Fruit fly (Drosophila melanogaster): Measurements from ENCODE around the gene jp.

jp gene

DNA sequence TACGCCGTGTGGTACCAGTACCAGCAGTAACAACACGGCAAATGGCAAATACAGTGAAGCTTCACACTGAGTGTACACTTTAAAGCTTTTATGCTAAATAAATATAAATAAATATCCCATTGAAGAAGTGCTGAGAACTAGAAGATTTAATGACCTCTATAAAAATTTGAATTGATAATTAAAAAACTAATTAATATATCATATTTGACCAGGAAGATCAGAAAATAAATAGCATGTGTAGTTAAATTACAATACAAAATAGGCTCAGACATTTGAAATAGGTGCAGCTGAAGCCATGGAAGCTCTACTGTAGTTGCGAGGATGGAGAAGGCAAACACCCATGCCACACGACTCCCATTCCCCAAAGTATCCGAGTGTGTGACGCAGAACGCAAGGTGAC is 2.0 kb downstream of the jp start (continued):
- TF ChIP-seq CG4404 (GFP tag; IDR thresholded peaks at IDR 0.05) (no peak), unpg (GFP tag; optimal IDR thresholded peaks at IDR 0.05) (peak; percentile 42), CG13775 (GFP tag; optimal IDR thresholded peaks at IDR 0.05) (peak; percentile 13), CG6854 (GFP tag; optimal IDR thresholded peaks at IDR 0.05) (peak; percentile 46), CG17361 (GFP tag; IDR thresholded peaks at IDR 0.05) (peak; percentile 64), CG31388 (GFP tag; optimal IDR thresholded peaks at IDR 0.05) (no peak), dmrt11E (tag; optimal IDR thresholded peaks at IDR 0.05) (no peak), fru (optimal IDR thresholded peaks at IDR 0.05) (no peak), p53 (GFP tag; optimal IDR thresholded peaks at IDR 0.05) (no peak), cg (GFP tag; optimal IDR thresholded peaks at IDR 0.05) (no peak), slbo (GFP tag; IDR thresholded peaks at IDR 0.05) (peak; percentile 35; the same call in 1 of the 2 replicates), cas (GFP tag; IDR thresholded peaks at IDR 0.05) (no peak), Sox102F (GFP tag; optimal IDR thresholded peaks at IDR 0.05) (peak; percentile 68), CG16779 (GFP tag; IDR thresholded peaks at IDR 0.05) (no peak), HLHmδ (GFP tag; optimal IDR thresholded peaks at IDR 0.05) (no peak), Gug (GFP tag; IDR thresholded peaks at IDR 0.05) (0 out of 4 replicates have a peak, but pooled peaks have one; percentile 15), CG11085 (GFP tag; IDR thresholded peaks at IDR 0.05) (no peak), CG8359 (GFP tag; optimal IDR thresholded peaks at IDR 0.05; ENCODE audit: borderline replicate concordance) (no peak), tna (GFP tag; IDR thresholded peaks at IDR 0.05; ENCODE audit: partially characterized antibody) (no peak), CG16863 (GFP tag; optimal IDR thresholded peaks at IDR 0.05) (no peak), cwo (GFP tag; optimal IDR thresholded peaks at IDR 0.05) (peak; percentile 34), CrebB (tag; optimal IDR thresholded peaks at IDR 0.05) (no peak), CG11504 (tag; optimal IDR thresholded peaks at IDR 0.05) (peak; percentile 73), CG1603 (tag; optimal IDR thresholded peaks at IDR 0.05) (no peak), Mad (GFP tag; optimal IDR thresholded peaks at IDR 0.05) (no peak), CG4820 (GFP tag; optimal IDR thresholded peaks at IDR 0.05) (no peak), Deaf1 (tag; optimal IDR thresholded peaks at IDR 0.05) (peak; percentile 18), CG8478 (optimal IDR thresholded peaks at IDR 0.05) (no peak), CG6272 (GFP tag; IDR thresholded peaks at IDR 0.05) (no peak), wdn (GFP tag; IDR thresholded peaks at IDR 0.05) (0 out of 2 replicates have a peak, but pooled peaks have one; percentile 18), bigmax (GFP tag; optimal IDR thresholded peaks at IDR 0.05) (no peak), CG10366 (GFP tag; IDR thresholded peaks at IDR 0.05) (no peak), CG15601 (tag; optimal IDR thresholded peaks at IDR 0.05) (no peak), phol (tag; optimal IDR thresholded peaks at IDR 0.05) (peak; percentile 59), gfzf (GFP tag; optimal IDR thresholded peaks at IDR 0.05) (no peak), kay (GFP tag; optimal IDR thresholded peaks at IDR 0.05) (no peak), lola (GFP tag; optimal IDR thresholded peaks at IDR 0.05) (no peak), CG12299 (tag; optimal IDR thresholded peaks at IDR 0.05) (no peak), Hmr (GFP tag; optimal IDR thresholded peaks at IDR 0.05) (peak; percentile 63), CG10543 (GFP tag; optimal IDR thresholded peaks at IDR 0.05) (peak; percentile 16), CG17912 (GFP tag; optimal IDR thresholded peaks at IDR 0.05) (no peak), CG6654 (GFP tag; optimal IDR thresholded peaks at IDR 0.05) (no peak), B-H1 (GFP tag; IDR thresholded peaks at IDR 0.05) (0 out of 3 replicates have a peak, but pooled peaks have one; percentile 14), Dfd (GFP tag; optimal IDR thresholded peaks at IDR 0.05) (no peak), ro (GFP tag; IDR thresholded peaks at IDR 0.05) (no peak), CG3163 (GFP tag; optimal IDR thresholded peaks at IDR 0.05) (no peak), Fer2 (tag; optimal IDR thresholded peaks at IDR 0.05) (no peak), CG31441 (GFP tag; IDR thresholded peaks at IDR 0.05) (peak; percentile 60), CHES-1-like (GFP tag; optimal IDR thresholded peaks at IDR 0.05) (no peak), CG3407 (GFP tag; optimal IDR thresholded peaks at IDR 0.05) (no peak), tll (GFP tag; optimal IDR thresholded peaks at IDR 0.05) (no peak)

Measured in whole organism, embryonic.